Worm (Caenorhabditis elegans) whole organism, late embryonic: Measurements from ENCODE around the gene rif-1.2.

Experiments
- C38D4.7 ChIP-seq: fragments of 200-800 bp; sonication (Bioruptor generic); optimal IDR thresholded peaks from 2 replicates; lab custom pipeline; 2018; ENCODE audit warnings: mild to moderate bottlenecking, missing genetic modification characterization, moderate library complexity, missing compliant biosample characterization
- F13H6.1 ChIP-seq: sonication (generic microtip); optimal IDR thresholded peaks from 2 replicates; lab custom pipeline; 2016; ENCODE audit warnings: missing genetic modification characterization, missing compliant biosample characterization
- K02D7.2 ChIP-seq: sonication (generic microtip); optimal IDR thresholded peaks from 2 replicates; lab custom pipeline; 2017; ENCODE audit warnings: mild to moderate bottlenecking, missing genetic modification characterization, missing compliant biosample characterization
- K09A11.1 ChIP-seq: sonication (generic microtip); optimal IDR thresholded peaks from 2 replicates; lab custom pipeline; 2017; ENCODE audit warnings: antibody characterized with exemption, mild to moderate bottlenecking, missing genetic modification characterization, missing compliant biosample characterization; ENCODE audit not compliant: insufficient read depth
- T23F11.4 ChIP-seq: fragments of 200-800 bp; sonication (Bioruptor generic); optimal IDR thresholded peaks from 2 replicates; lab custom pipeline; 2018; ENCODE audit warnings: mild to moderate bottlenecking, missing genetic modification characterization, missing compliant biosample characterization
- Y22D7AL.16 ChIP-seq: sonication (generic microtip); optimal IDR thresholded peaks from 2 replicates; lab custom pipeline; 2016; ENCODE audit warnings: missing genetic modification characterization, missing compliant biosample characterization
- ahr-1 ChIP-seq: sonication (generic microtip); optimal IDR thresholded peaks from 2 replicates; lab custom pipeline; 2016; ENCODE audit warnings: missing genetic modification characterization, missing compliant biosample characterization
- ama-1 ChIP-seq: fragments of 150-350 bp; optimal IDR thresholded peaks from 2 replicates; lab custom pipeline; 2014
- ceh-14 ChIP-seq: sonication (generic microtip); optimal IDR thresholded peaks from 2 replicates; lab custom pipeline; 2016; ENCODE audit warnings: missing genotype, missing genetic modification characterization, missing compliant biosample characterization
- ceh-18 ChIP-seq: sonication (generic microtip); optimal IDR thresholded peaks from 2 replicates; lab custom pipeline; 2016; ENCODE audit warnings: missing genetic modification characterization, missing compliant biosample characterization
- ceh-2 ChIP-seq: sonication (generic microtip); optimal IDR thresholded peaks from 2 replicates; lab custom pipeline; 2016; ENCODE audit warnings: missing genotype, missing genetic modification characterization, missing compliant biosample characterization
- ceh-22 ChIP-seq: sonication (generic microtip); optimal IDR thresholded peaks from 2 replicates; lab custom pipeline; 2017; ENCODE audit warnings: missing biosample characterization, missing genetic modification characterization
- ceh-48 ChIP-seq: sonication (generic microtip); optimal IDR thresholded peaks from 2 replicates; lab custom pipeline; 2016; ENCODE audit warnings: missing genetic modification characterization, inconsistent platforms, missing compliant biosample characterization
- ceh-6 ChIP-seq: fragments of 200-800 bp; sonication (Bioruptor generic); optimal IDR thresholded peaks from 2 replicates; lab custom pipeline; 2018; ENCODE audit warnings: mild to moderate bottlenecking, missing genetic modification characterization, missing compliant biosample characterization
- ceh-9 ChIP-seq: sonication (generic microtip); optimal IDR thresholded peaks from 2 replicates; lab custom pipeline; 2016; ENCODE audit warnings: mild to moderate bottlenecking, missing genetic modification characterization, inconsistent platforms, missing compliant biosample characterization
- che-1 ChIP-seq: sonication (generic microtip); optimal IDR thresholded peaks from 2 replicates; lab custom pipeline; 2016; ENCODE audit warnings: mild to moderate bottlenecking, missing genetic modification characterization, missing compliant biosample characterization
- dve-1 ChIP-seq: sonication (generic microtip); optimal IDR thresholded peaks from 2 replicates; lab custom pipeline; 2017; ENCODE audit warnings: antibody characterized with exemption, mild to moderate bottlenecking, missing genetic modification characterization, missing compliant biosample characterization
- elt-4 ChIP-seq: sonication (generic microtip); optimal IDR thresholded peaks from 2 replicates; lab custom pipeline; 2016; ENCODE audit warnings: missing genetic modification characterization, missing compliant biosample characterization
- fkh-6 ChIP-seq: sonication (generic microtip); optimal IDR thresholded peaks from 2 replicates; lab custom pipeline; 2016; ENCODE audit warnings: missing genetic modification characterization, missing compliant biosample characterization
- gmeb-2 ChIP-seq: sonication (generic microtip); optimal IDR thresholded peaks from 2 replicates; lab custom pipeline; 2016; ENCODE audit warnings: missing genetic modification characterization, inconsistent platforms, missing compliant biosample characterization
- hlh-13 ChIP-seq: fragments of 200-800 bp; sonication (Bioruptor generic); optimal IDR thresholded peaks from 2 replicates; lab custom pipeline; 2018; ENCODE audit warnings: mild to moderate bottlenecking, missing genetic modification characterization, missing compliant biosample characterization
- hlh-8 ChIP-seq: sonication (generic microtip); optimal IDR thresholded peaks from 2 replicates; lab custom pipeline; 2016; ENCODE audit warnings: missing genotype, missing genetic modification characterization, missing compliant biosample characterization
- lim-6 ChIP-seq: sonication (generic microtip); optimal IDR thresholded peaks from 2 replicates; lab custom pipeline; 2016; ENCODE audit warnings: missing genetic modification characterization, missing compliant biosample characterization
- lin-11 ChIP-seq: fragments of 200-800 bp; sonication (Bioruptor generic); optimal IDR thresholded peaks from 2 replicates; lab custom pipeline; 2018; ENCODE audit warnings: mild to moderate bottlenecking, missing genetic modification characterization, missing compliant biosample characterization
- madf-2 ChIP-seq: sonication (generic microtip); optimal IDR thresholded peaks from 2 replicates; lab custom pipeline; 2017; ENCODE audit warnings: missing genetic modification characterization, missing compliant biosample characterization
- mec-3 ChIP-seq: sonication (generic microtip); optimal IDR thresholded peaks from 2 replicates; lab custom pipeline; 2016; ENCODE audit warnings: borderline replicate concordance, missing genetic modification characterization, missing compliant biosample characterization
- nhr-11 ChIP-seq: fragments of 150-350 bp; optimal IDR thresholded peaks from 2 replicates; lab custom pipeline; 2014; ENCODE audit warnings: missing biosample characterization, missing genetic modification characterization
- npax-4 ChIP-seq: sonication (generic microtip); optimal IDR thresholded peaks from 2 replicates; lab custom pipeline; 2016; ENCODE audit warnings: missing genetic modification characterization, missing compliant biosample characterization
- odd-2 ChIP-seq: sonication (generic microtip); optimal IDR thresholded peaks from 2 replicates; lab custom pipeline; 2017; ENCODE audit warnings: antibody characterized with exemption, mild to moderate bottlenecking, missing genetic modification characterization, missing compliant biosample characterization
- pag-3 ChIP-seq: sonication (generic microtip); optimal IDR thresholded peaks from 2 replicates; lab custom pipeline; 2016; ENCODE audit warnings: missing compliant biosample characterization, missing genetic modification characterization, borderline replicate concordance
- pat-9 ChIP-seq: fragments of 200-800 bp; sonication (Bioruptor generic); optimal IDR thresholded peaks from 2 replicates; lab custom pipeline; 2018; ENCODE audit warnings: mild to moderate bottlenecking, missing genetic modification characterization, moderate library complexity, missing compliant biosample characterization
- pax-1 ChIP-seq: fragments of 150-350 bp; optimal IDR thresholded peaks from 2 replicates; lab custom pipeline; 2014; ENCODE audit warnings: missing biosample characterization, missing genetic modification characterization
- pha-2 ChIP-seq: sonication (generic microtip); optimal IDR thresholded peaks from 2 replicates; lab custom pipeline; 2017; ENCODE audit warnings: mild to moderate bottlenecking, missing genetic modification characterization, missing compliant biosample characterization
- pha-4 ChIP-seq: fragments of 150-350 bp; optimal IDR thresholded peaks from 2 replicates; lab custom pipeline; 2018; ENCODE audit warnings: missing biosample characterization, missing genetic modification reagents, missing genetic modification characterization
- pros-1 ChIP-seq: fragments of 150-350 bp; optimal IDR thresholded peaks from 2 replicates; lab custom pipeline; 2014; ENCODE audit warnings: missing biosample characterization, missing genetic modification reagents, missing genetic modification characterization
- rnt-1 ChIP-seq: sonication (generic microtip); optimal IDR thresholded peaks from 2 replicates; lab custom pipeline; 2016; ENCODE audit warnings: missing genetic modification characterization, missing compliant biosample characterization
- sdc-2 ChIP-seq: sonication (generic microtip); optimal IDR thresholded peaks from 2 replicates; lab custom pipeline; 2016; ENCODE audit warnings: missing genotype, missing genetic modification characterization, missing compliant biosample characterization
- syd-9 ChIP-seq: sonication (generic microtip); optimal IDR thresholded peaks from 2 replicates; lab custom pipeline; 2016; ENCODE audit warnings: mild to moderate bottlenecking, missing genetic modification characterization, moderate library complexity, missing compliant biosample characterization
- tbx-2 ChIP-seq: sonication (generic microtip); optimal IDR thresholded peaks from 2 replicates; lab custom pipeline; 2016; ENCODE audit warnings: missing genetic modification characterization, missing compliant biosample characterization
- tbx-7 ChIP-seq: sonication (generic microtip); optimal IDR thresholded peaks from 2 replicates; lab custom pipeline; 2016; ENCODE audit warnings: missing genotype, missing genetic modification characterization, missing compliant biosample characterization
- ttx-3 ChIP-seq: sonication (generic microtip); optimal IDR thresholded peaks from 2 replicates; lab custom pipeline; 2016; ENCODE audit warnings: missing genetic modification reagents, missing genetic modification characterization, missing compliant biosample characterization
- unc-42 ChIP-seq: sonication (generic microtip); optimal IDR thresholded peaks from 2 replicates; lab custom pipeline; 2016; ENCODE audit warnings: missing genotype, missing genetic modification characterization, missing compliant biosample characterization
- unc-55 ChIP-seq: sonication (generic microtip); optimal IDR thresholded peaks from 2 replicates; lab custom pipeline; 2017; ENCODE audit warnings: missing biosample characterization, missing genetic modification reagents, missing genetic modification characterization
- unc-86 ChIP-seq: sonication (generic microtip); optimal IDR thresholded peaks from 2 replicates; lab custom pipeline; 2016; ENCODE audit warnings: missing genetic modification characterization, missing compliant biosample characterization
- zip-5 ChIP-seq: sonication (generic microtip); optimal IDR thresholded peaks from 2 replicates; lab custom pipeline; 2016; ENCODE audit warnings: missing genetic modification characterization, missing compliant biosample characterization

The rif-1.2 gene

ce11 chrX:12391380-12391779 is 20.2 kb upstream of the rif-1.2 start, which contains the start of gene nekl-3:
TSS of gene nekl-3 (minus strand) at chrX:12391480.
- no peak for TF ChIP-seq K02D7.2 (tag; lab: Kevin White, UChicago)
- no peak for TF ChIP-seq zip-5 (tag; lab: Kevin White, UChicago)
- no peak for TF ChIP-seq T23F11.4 (GFP tag; lab: Kevin White, UChicago)
- no peak for TF ChIP-seq hlh-13 (GFP tag; lab: Kevin White, UChicago)
- TF ChIP-seq ceh-18: no peak
- TF ChIP-seq pha-2 (tag; lab: Kevin White, UChicago): no peak
- TF ChIP-seq pax-1: no peak
- no peak for TF ChIP-seq mec-3 (tag; lab: Kevin White, UChicago)
- no peak for TF ChIP-seq ttx-3 (tag; lab: Kevin White, UChicago)
- TF ChIP-seq lim-6: no peak
- TF ChIP-seq ama-1 (lab: Kevin White, UChicago): no peak
- TF ChIP-seq unc-86 (tag; lab: Kevin White, UChicago): no peak
- TF ChIP-seq pha-4 (tag; lab: Kevin White, UChicago): no peak
- no peak for TF ChIP-seq pag-3 (tag; lab: Kevin White, UChicago)
- no peak for TF ChIP-seq tbx-2 (tag; lab: Kevin White, UChicago)

- TF ChIP-seq T23F11.4 (GFP tag; lab: Kevin White, UChicago): no peak
- TF ChIP-seq madf-2 (tag; lab: Kevin White, UChicago): no peak
- TF ChIP-seq lin-11: no peak
- TF ChIP-seq lim-6: no peak
- TF ChIP-seq elt-4: no peak
- TF ChIP-seq zip-5 (tag; lab: Kevin White, UChicago): no peak
- no peak for TF ChIP-seq pros-1 (tag; lab: Kevin White, UChicago)
Observed at ce11 chrX:12378293-12378692, 7.1 kb upstream of the rif-1.2 start, which contains the start of gene glb-13. TSS of gene glb-13 (minus strand) at chrX:12378393.

ce11 chrX:12375783-12376182 is 4.6 kb upstream of the rif-1.2 start:
- TF ChIP-seq elt-4: no peak
- TF ChIP-seq gmeb-2 (tag; lab: Kevin White, UChicago): no peak
- TF ChIP-seq rnt-1 (tag; lab: Kevin White, UChicago): no peak
- TF ChIP-seq tbx-7 (tag; lab: Kevin White, UChicago): no peak
- TF ChIP-seq ceh-48: no peak
- TF ChIP-seq ceh-6 (GFP tag; lab: Kevin White, UChicago): no peak
- TF ChIP-seq C38D4.7 (GFP tag; lab: Kevin White, UChicago): no peak
- TF ChIP-seq T23F11.4 (GFP tag; lab: Kevin White, UChicago): no peak
- TF ChIP-seq fkh-6 (tag; lab: Kevin White, UChicago): no peak
- no peak for TF ChIP-seq ceh-2 (tag; lab: Kevin White, UChicago)
- TF ChIP-seq ahr-1 (tag; lab: Kevin White, UChicago): no peak
- TF ChIP-seq K09A11.1 (tag; lab: Kevin White, UChicago): no peak
- TF ChIP-seq ttx-3 (tag; lab: Kevin White, UChicago): no peak
- TF ChIP-seq ceh-14 (tag; lab: Kevin White, UChicago): no peak
- TF ChIP-seq pat-9 (tag; lab: Kevin White, UChicago): no peak
- TF ChIP-seq syd-9 (tag; lab: Kevin White, UChicago): no peak
- TF ChIP-seq nhr-11 (tag; lab: Kevin White, UChicago): no peak
- TF ChIP-seq Y22D7AL.16 (tag; lab: Kevin White, UChicago): no peak
- no peak for TF ChIP-seq F13H6.1 (tag; lab: Kevin White, UChicago)

ce11 chrX:12367498-12367897 is 3.7 kb downstream of the rif-1.2 start:
- TF ChIP-seq pat-9 (tag; lab: Kevin White, UChicago) (peak; percentile 66), lin-11 (peak; percentile 47), ahr-1 (tag; lab: Kevin White, UChicago) (peak; percentile 18), sdc-2 (tag; lab: Kevin White, UChicago) (peak; percentile 92), odd-2 (no peak), ceh-6 (GFP tag; lab: Kevin White, UChicago) (peak; percentile 71), T23F11.4 (GFP tag; lab: Kevin White, UChicago) (peak; percentile 32), ceh-2 (tag; lab: Kevin White, UChicago) (peak; percentile 19), ama-1 (lab: Kevin White, UChicago) (no peak), unc-55 (GFP tag; lab: Kevin White, UChicago) (no peak), F13H6.1 (tag; lab: Kevin White, UChicago) (no peak), lim-6 (no peak), K09A11.1 (tag; lab: Kevin White, UChicago) (no peak), tbx-2 (tag; lab: Kevin White, UChicago) (peak; percentile 44), hlh-8 (tag; lab: Kevin White, UChicago) (no peak), unc-86 (tag; lab: Kevin White, UChicago) (no peak), che-1 (tag; lab: Kevin White, UChicago) (peak; percentile 56), unc-42 (tag; lab: Kevin White, UChicago) (no peak), dve-1 (tag; lab: Kevin White, UChicago) (no peak), zip-5 (tag; lab: Kevin White, UChicago) (no peak), ceh-22 (tag; lab: Kevin White, UChicago) (no peak), npax-4 (tag; lab: Kevin White, UChicago) (peak; percentile 15), ceh-9 (tag; lab: Kevin White, UChicago) (no peak), pha-4 (tag; lab: Kevin White, UChicago) (no peak), pax-1 (no peak), Y22D7AL.16 (tag; lab: Kevin White, UChicago) (peak; percentile 29)
